Worm (Caenorhabditis elegans): ENCODE data around the gene C49H3.4.
A peak's percentile ranks its signal among the peaks of the same experiment; 100 is the strongest.

Gene C49H3.4

DNA sequence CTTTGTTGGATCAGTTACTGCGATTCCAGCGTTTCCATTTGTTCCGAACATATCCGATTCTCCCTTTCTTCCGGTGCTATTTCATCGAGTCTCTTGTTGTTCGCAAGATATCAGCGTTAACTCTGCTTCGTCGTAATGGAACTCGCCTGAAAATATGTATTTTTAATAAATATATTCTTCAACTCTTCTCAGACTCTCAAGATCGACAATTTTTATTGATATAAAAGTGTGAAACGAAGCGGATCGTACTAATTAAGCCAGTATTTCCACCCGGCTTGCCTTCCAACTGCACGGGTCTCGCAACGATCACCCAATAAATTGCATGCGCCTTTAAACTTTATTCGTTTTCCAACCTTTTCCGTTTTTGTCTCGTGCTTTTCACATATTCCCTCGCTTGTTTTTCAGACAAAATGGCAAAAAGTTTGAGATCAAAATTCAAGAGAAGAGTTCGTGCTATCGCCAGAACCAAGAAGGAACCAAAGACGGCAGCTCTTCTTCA, 8.9 kb downstream of the C49H3.4 start, which contains the start of the genes xpo-3 and C49H3.3:
xpo-3 (minus strand) TSS at position 51 of the 499 bp plus-strand sequence.
C49H3.3 (plus strand) TSS at position 369 of the 499 bp plus-strand sequence.
- TF ChIP-seq ztf-28 (GFP tag; IDR thresholded peaks at IDR 0.05), result no peak
- peak; percentile 74 for TF ChIP-seq F33H1.4 (GFP tag; IDR thresholded peaks at IDR 0.05)
- no peak for TF ChIP-seq ceh-91 (GFP tag; IDR thresholded peaks at IDR 0.05)
- no peak for TF ChIP-seq ceh-58 (GFP tag; IDR thresholded peaks at IDR 0.05)
- TF ChIP-seq mxl-1 (tag; optimal IDR thresholded peaks at IDR 0.05), result no peak
- no peak for TF ChIP-seq D2030.7 (GFP tag; IDR thresholded peaks at IDR 0.05)
- TF ChIP-seq hmg-1.2 (GFP tag; IDR thresholded peaks at IDR 0.05), result peak; percentile 17; the same call in 1 of the 2 replicates
- TF ChIP-seq snpc-1.3 (tag; optimal IDR thresholded peaks at IDR 0.05; ENCODE audit: insufficient read depth), result no peak
- no peak for TF ChIP-seq ztf-26 (tag; optimal IDR thresholded peaks at IDR 0.05)
- no peak for TF ChIP-seq C17E4.6 (GFP tag; IDR thresholded peaks at IDR 0.05)
- TF ChIP-seq egl-44 (GFP tag; IDR thresholded peaks at IDR 0.05), result no peak
- TF ChIP-seq nfya-2 (GFP tag; IDR thresholded peaks at IDR 0.05), result no peak
- peak; percentile 37 for TF ChIP-seq nhr-80 (tag; optimal IDR thresholded peaks at IDR 0.05)
- TF ChIP-seq aptf-2 (GFP tag; conservative IDR thresholded peaks at IDR 0.05), result no peak
- TF ChIP-seq attf-5 (GFP tag; optimal IDR thresholded peaks at IDR 0.05), result peak; percentile 56
- no peak for TF ChIP-seq cebp-1 (GFP tag; IDR thresholded peaks at IDR 0.05)
- peak; percentile 25 for TF ChIP-seq cebp-1 (tag; optimal IDR thresholded peaks at IDR 0.05)
- no peak for TF ChIP-seq die-1 (tag; optimal IDR thresholded peaks at IDR 0.05)
- no peak for TF ChIP-seq K11D2.4 (GFP tag; IDR thresholded peaks at IDR 0.05)
- no peak for TF ChIP-seq mcd-1 (GFP tag; IDR thresholded peaks at IDR 0.05)
- no peak for TF ChIP-seq lag-1 (GFP tag; IDR thresholded peaks at IDR 0.05)
- no peak for TF ChIP-seq gei-17 (GFP tag; optimal IDR thresholded peaks at IDR 0.05)
- TF ChIP-seq B0019.2 (GFP tag; conservative IDR thresholded peaks at IDR 0.05), result no peak
- TF ChIP-seq ztf-22 (GFP tag; optimal IDR thresholded peaks at IDR 0.05), result no peak

DNA sequence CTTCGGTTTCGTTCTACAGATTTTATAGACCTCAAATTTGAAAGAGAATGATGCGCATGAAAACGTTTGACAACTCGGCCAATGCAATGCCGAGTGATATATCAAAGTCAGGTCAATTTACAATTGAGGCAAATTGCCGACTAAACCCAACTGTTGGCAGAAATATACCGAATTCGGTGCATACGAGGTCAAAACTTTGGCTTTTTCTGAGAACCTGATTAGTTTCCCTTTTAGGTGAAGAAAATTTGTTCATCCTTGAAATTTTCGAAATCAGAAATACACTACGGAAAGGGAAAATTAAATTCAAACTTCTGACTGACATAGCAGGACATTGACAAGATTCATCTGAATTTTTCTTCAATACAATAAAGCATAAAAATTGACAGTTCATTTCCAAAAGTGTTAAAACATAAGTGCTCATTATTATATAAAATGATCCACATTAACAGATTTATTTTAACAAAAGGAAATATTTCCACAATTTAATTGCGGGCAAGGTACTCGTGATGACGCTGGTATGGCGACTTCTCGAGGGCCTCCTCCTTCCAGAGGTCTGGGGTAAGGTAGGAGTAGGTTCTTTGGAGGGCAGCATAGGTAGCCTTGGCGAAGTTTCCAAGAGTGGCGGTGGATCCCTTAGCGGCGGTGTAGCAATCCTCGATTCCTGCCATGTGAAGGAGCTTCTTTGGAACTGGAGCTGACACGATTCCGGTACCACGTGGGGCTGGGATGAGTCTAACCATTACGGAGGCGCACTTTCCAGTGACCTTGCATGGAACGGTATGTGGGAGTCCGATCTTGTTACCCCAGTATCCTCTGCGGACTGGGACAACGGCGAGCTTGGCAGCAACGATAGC, 10.1 kb downstream of the C49H3.4 start:
- TF ChIP-seq B0261.1 (tag; optimal IDR thresholded peaks at IDR 0.05) (no peak), ekl-4 (GFP tag; IDR thresholded peaks at IDR 0.05) (peak; percentile 69), hsf-1 (GFP tag; IDR thresholded peaks at IDR 0.05) (peak; percentile 64), hmg-1.2 (GFP tag; IDR thresholded peaks at IDR 0.05) (peak; percentile 29; the same call in 1 of the 2 replicates), madf-3 (GFP tag; IDR thresholded peaks at IDR 0.05) (peak; percentile 24; the same call in 1 of the 2 replicates), B0019.2 (GFP tag; conservative IDR thresholded peaks at IDR 0.05) (no peak), Y67H2A.10 (GFP tag; conservative IDR thresholded peaks at IDR 0.05) (no peak), hlh-12 (tag; optimal IDR thresholded peaks at IDR 0.05) (no peak), C06A6.2 (GFP tag; conservative IDR thresholded peaks at IDR 0.05) (no peak), F57A8.1 (GFP tag; optimal IDR thresholded peaks at IDR 0.05) (no peak), F57C9.4 (tag; optimal IDR thresholded peaks at IDR 0.05) (no peak), D2030.7 (GFP tag; IDR thresholded peaks at IDR 0.05) (peak; percentile 15), mes-4 (tag; optimal IDR thresholded peaks at IDR 0.05) (no peak), pha-4 (tag; optimal IDR thresholded peaks at IDR 0.05) (no peak), K11D2.4 (GFP tag; IDR thresholded peaks at IDR 0.05) (no peak), ztf-25 (GFP tag; IDR thresholded peaks at IDR 0.05) (peak; percentile 50; the same call in 1 of the 2 replicates), attf-5 (GFP tag; optimal IDR thresholded peaks at IDR 0.05) (no peak), aptf-3 (GFP tag; IDR thresholded peaks at IDR 0.05) (0 out of 2 replicates have a peak, but pooled peaks have one; percentile 65), B0336.3 (GFP tag; IDR thresholded peaks at IDR 0.05) (peak; percentile 80), tlf-1 (GFP tag; optimal IDR thresholded peaks at IDR 0.05) (peak; percentile 58), F10E7.11 (tag; optimal IDR thresholded peaks at IDR 0.05) (no peak), Y53G8AR.9 (GFP tag; conservative IDR thresholded peaks at IDR 0.05) (peak; percentile 62; the same call in 1 of the 2 replicates), zfh-2 (GFP tag; conservative IDR thresholded peaks at IDR 0.05) (peak; percentile 52), dox-1 (GFP tag; IDR thresholded peaks at IDR 0.05) (no peak), hlh-26 (GFP tag; conservative IDR thresholded peaks at IDR 0.05) (no peak), snpc-1.1 (tag; optimal IDR thresholded peaks at IDR 0.05; ENCODE audit: insufficient read depth) (peak; percentile 30), nfya-2 (GFP tag; IDR thresholded peaks at IDR 0.05) (no peak), ztf-22 (GFP tag; optimal IDR thresholded peaks at IDR 0.05) (no peak)
